Worm (Caenorhabditis elegans): ENCODE measurements around the gene nhr-184.

Gene nhr-184

DNA sequence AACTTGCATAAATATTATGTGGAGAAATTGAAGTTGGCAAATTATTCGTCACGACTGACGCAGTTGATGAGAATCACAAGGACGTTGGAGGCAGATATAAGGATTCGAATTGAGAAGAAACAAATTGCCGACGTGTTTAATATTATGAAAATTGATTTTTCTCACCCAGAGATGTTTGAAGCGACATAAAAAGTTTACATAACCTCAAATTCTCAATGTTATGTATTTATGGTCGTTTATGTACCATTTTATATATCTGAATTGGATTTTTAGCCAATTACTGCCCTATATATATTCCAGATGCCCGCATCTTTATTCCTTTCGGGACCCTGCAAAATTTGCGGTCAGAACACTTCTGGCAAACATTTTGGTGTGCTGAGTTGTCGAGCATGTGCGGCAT, 14.5 kb upstream of the nhr-184 start, which contains the start of gene nhr-126:
TSS of gene nhr-126 (plus strand) at position 301 of the 400 bp plus-strand sequence.
- TF ChIP-seq dao-5 (tag; optimal IDR thresholded peaks at IDR 0.05), result no peak
- no peak for TF ChIP-seq W03F9.2 (tag; optimal IDR thresholded peaks at IDR 0.05)
- no peak for TF ChIP-seq him-1 (tag; optimal IDR thresholded peaks at IDR 0.05)

- TF ChIP-seq him-1 (tag; optimal IDR thresholded peaks at IDR 0.05) (no peak), dao-5 (tag; optimal IDR thresholded peaks at IDR 0.05) (no peak), W03F9.2 (tag; optimal IDR thresholded peaks at IDR 0.05) (no peak)
Observed at ce11 chrV:2226903-2227302, 12.6 kb upstream of the nhr-184 start, which contains the start of gene nhr-18. Gene nhr-18, plus strand, starts transcription at chrV:2227203.

DNA sequence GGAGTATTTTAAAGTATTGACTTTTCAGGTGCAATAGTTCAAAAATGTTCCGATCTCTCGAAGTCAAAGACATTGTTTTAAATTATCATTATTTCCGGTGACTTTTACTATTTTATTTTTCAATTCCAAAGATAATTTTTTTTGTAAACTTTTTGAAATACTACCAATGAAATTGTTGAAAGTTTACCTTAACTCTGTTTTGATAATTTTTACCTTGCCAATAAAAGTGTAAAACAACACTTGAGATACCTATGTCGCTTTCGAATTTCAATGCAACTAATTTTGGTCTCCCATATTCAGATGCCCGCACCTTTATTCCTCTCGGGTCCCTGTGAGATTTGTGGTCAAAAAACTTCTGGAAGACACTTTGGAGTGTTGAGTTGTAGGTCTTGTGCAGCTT, 10.9 kb upstream of the nhr-184 start, which contains the start of gene nhr-103:
TSS of gene nhr-103 (plus strand) at position 301 of the 400 bp plus-strand sequence.
- no peak for TF ChIP-seq W03F9.2 (tag; optimal IDR thresholded peaks at IDR 0.05)
- no peak for TF ChIP-seq him-1 (tag; optimal IDR thresholded peaks at IDR 0.05)
- no peak for TF ChIP-seq dao-5 (tag; optimal IDR thresholded peaks at IDR 0.05)

ce11 chrV:2221764-2222163, 7.5 kb upstream of the nhr-184 start, which contains the start of gene nhr-128:
Gene nhr-128, plus strand, starts transcription at chrV:2222064.
- TF ChIP-seq him-1 (tag; optimal IDR thresholded peaks at IDR 0.05) (no peak), W03F9.2 (tag; optimal IDR thresholded peaks at IDR 0.05) (no peak), dao-5 (tag; optimal IDR thresholded peaks at IDR 0.05) (no peak)

- TF ChIP-seq him-1 (tag; optimal IDR thresholded peaks at IDR 0.05) (no peak), dao-5 (tag; optimal IDR thresholded peaks at IDR 0.05) (no peak), W03F9.2 (tag; optimal IDR thresholded peaks at IDR 0.05) (no peak)
Observed at ce11 chrV:2218803-2219202, 4.5 kb upstream of the nhr-184 start, which contains the start of gene nhr-56. Gene nhr-56, plus strand, starts transcription at chrV:2219004.

DNA sequence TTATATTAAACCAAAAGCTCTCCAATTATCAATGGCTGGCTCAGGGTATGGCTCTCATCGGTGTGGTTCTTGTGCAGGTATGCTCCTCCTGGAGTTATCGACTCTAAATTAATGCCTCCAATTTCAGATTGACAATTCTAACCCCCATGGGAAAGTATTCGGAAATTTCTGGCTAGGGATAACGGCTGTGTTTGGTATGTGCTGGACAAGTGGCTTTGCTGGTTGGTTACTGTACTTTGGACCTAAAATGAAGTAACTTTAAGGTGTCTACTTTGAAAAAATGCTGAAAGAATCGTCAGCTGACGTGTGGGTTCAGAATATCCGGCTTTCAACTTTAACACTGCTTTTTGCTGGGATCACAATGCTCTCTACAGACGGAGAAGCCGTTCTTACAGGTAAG, 2.6 kb upstream of the nhr-184 start:
- no peak for TF ChIP-seq him-1 (tag; optimal IDR thresholded peaks at IDR 0.05)
- no peak for TF ChIP-seq dao-5 (tag; optimal IDR thresholded peaks at IDR 0.05)
- no peak for TF ChIP-seq W03F9.2 (tag; optimal IDR thresholded peaks at IDR 0.05)

DNA sequence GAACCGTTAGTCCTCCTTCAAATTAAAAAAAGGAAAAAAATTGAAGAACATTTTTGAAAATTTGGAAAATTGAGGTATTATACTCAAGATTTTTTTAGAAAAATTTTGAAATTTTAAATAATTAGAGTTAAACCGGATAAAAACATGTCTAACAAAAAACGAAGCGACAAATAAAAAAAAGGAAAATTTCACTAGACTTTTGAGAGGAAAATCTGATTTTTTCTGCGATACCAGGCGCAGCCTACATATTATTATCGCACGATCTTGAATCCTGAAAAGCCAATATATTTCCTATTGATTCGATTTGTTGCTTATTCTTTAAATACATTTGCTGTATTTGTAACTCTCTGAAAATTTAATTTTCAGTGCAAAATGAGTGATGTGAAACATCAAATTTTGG, 1.1 kb upstream of the nhr-184 start, which contains the start of gene nstp-8:
TSS of gene nstp-8 (plus strand) at position 301 of the 400 bp plus-strand sequence.
- TF ChIP-seq W03F9.2 (tag; optimal IDR thresholded peaks at IDR 0.05), result no peak
- no peak for TF ChIP-seq dao-5 (tag; optimal IDR thresholded peaks at IDR 0.05)
- no peak for TF ChIP-seq him-1 (tag; optimal IDR thresholded peaks at IDR 0.05)

- no peak for TF ChIP-seq dao-5 (tag; optimal IDR thresholded peaks at IDR 0.05)
- TF ChIP-seq him-1 (tag; optimal IDR thresholded peaks at IDR 0.05), result no peak
- no peak for TF ChIP-seq W03F9.2 (tag; optimal IDR thresholded peaks at IDR 0.05)
Observed at ce11 chrV:2211936-2212335, 2.3 kb downstream of the nhr-184 start, which contains the start of gene nhr-133. Gene nhr-133, minus strand, starts transcription at chrV:2212118.

- TF ChIP-seq W03F9.2 (tag; optimal IDR thresholded peaks at IDR 0.05) (no peak), dao-5 (tag; optimal IDR thresholded peaks at IDR 0.05) (no peak), him-1 (tag; optimal IDR thresholded peaks at IDR 0.05) (no peak)
Observed at ce11 chrV:2207527-2207926, 6.8 kb downstream of the nhr-184 start.

ce11 chrV:2206801-2207200, 7.5 kb downstream of the nhr-184 start, which contains the start of gene svh-11:
Gene svh-11, plus strand, starts transcription at chrV:2207101.
- TF ChIP-seq dao-5 (tag; optimal IDR thresholded peaks at IDR 0.05), result no peak
- no peak for TF ChIP-seq him-1 (tag; optimal IDR thresholded peaks at IDR 0.05)
- no peak for TF ChIP-seq W03F9.2 (tag; optimal IDR thresholded peaks at IDR 0.05)

ce11 chrV:2206181-2206580, 8.1 kb downstream of the nhr-184 start, which contains the start of gene srt-40:
Gene srt-40, minus strand, starts transcription at chrV:2206281.
- TF ChIP-seq dao-5 (tag; optimal IDR thresholded peaks at IDR 0.05) (no peak), him-1 (tag; optimal IDR thresholded peaks at IDR 0.05) (no peak), W03F9.2 (tag; optimal IDR thresholded peaks at IDR 0.05) (no peak)

DNA sequence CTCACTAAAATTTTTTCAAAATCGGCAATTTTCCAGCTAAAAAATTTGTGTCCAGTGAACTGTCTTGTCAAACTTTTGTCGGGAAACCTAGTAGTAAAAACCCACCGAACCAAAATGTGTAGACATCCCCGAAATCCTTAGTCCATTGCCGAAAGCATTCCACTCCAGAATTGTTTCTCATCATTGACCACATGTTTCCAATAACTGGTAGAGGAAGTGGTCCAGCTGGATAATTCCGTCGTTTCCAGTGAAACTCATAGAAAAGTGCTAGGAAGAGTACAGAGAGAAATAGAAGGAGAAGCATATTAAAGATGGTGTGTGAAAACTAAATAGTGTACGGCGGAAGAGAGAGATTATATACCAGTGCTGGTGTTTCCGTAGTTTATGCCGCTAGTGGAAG, 10.2 kb downstream of the nhr-184 start, which contains the start of gene cyp-33C12:
TSS of gene cyp-33C12 (minus strand) at position 321 of the 400 bp plus-strand sequence.
- no peak for TF ChIP-seq W03F9.2 (tag; optimal IDR thresholded peaks at IDR 0.05)
- TF ChIP-seq dao-5 (tag; optimal IDR thresholded peaks at IDR 0.05), result no peak
- no peak for TF ChIP-seq him-1 (tag; optimal IDR thresholded peaks at IDR 0.05)

DNA sequence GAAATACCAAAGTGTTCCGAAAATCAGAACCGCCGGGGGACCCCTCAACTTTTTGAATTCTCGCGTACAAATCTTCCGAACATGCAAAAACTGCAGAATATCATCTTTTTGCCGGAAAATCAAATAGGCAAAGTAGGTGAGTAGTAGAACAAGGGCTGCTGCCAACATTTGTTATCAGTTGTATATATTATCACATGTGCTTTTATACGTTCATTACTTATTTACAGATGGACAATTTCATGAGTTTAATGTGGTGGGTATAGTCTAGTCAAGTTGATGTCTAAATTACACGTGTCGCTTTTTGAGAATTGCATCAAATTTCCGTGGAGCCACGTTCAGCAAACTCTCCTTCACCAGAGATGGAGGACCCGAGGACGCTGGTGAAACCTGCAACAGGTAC, 13.0 kb downstream of the nhr-184 start, which contains the start of gene cyp-32B1:
TSS of gene cyp-32B1 (minus strand) at position 176 of the 400 bp plus-strand sequence.
- TF ChIP-seq W03F9.2 (tag; optimal IDR thresholded peaks at IDR 0.05) (no peak), him-1 (tag; optimal IDR thresholded peaks at IDR 0.05) (no peak), dao-5 (tag; optimal IDR thresholded peaks at IDR 0.05) (no peak)

DNA sequence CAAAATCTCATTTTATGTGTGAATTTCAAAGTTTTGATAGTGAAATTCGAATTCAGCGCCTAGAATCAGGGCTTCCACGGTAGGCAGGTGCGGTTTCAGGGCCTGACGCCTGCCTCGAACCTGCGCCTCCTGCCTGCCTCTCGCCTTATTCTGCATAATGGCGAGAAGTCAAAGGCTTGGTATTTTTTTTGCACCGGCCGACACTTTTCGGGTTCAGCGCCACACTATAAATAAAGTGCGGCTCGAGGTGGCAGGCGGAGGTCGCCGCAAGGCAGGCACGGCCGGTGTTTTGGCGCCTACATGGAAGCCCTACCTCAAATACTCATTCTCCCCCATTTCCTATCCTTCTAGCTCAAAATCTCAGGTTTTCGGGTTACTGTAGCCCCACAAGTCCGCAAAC, 13.9 kb downstream of the nhr-184 start:
- no peak for TF ChIP-seq him-1 (tag; optimal IDR thresholded peaks at IDR 0.05)
- TF ChIP-seq W03F9.2 (tag; optimal IDR thresholded peaks at IDR 0.05), result no peak
- no peak for TF ChIP-seq dao-5 (tag; optimal IDR thresholded peaks at IDR 0.05)

DNA sequence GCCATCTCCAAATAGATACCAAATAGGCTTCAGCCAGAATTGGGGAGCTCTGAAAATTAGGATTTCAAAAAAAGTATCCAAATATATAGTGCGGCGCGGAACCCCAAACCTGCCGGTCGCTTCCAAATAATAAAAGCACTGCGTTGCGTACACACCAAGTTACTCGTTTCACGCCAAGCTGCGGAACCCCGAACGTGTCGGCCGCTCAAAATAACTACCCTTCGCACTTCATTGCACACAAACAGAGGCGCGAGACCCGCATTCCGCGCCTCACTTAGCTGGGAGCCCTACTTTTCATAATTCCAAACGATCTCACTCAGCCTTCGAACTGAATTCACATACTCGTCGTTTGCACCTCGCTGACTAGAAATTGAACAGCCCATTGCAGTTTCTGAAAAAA, 14.7 kb downstream of the nhr-184 start:
- no peak for TF ChIP-seq him-1 (tag; optimal IDR thresholded peaks at IDR 0.05)
- TF ChIP-seq W03F9.2 (tag; optimal IDR thresholded peaks at IDR 0.05), result no peak
- TF ChIP-seq dao-5 (tag; optimal IDR thresholded peaks at IDR 0.05), result no peak
